Fruit fly (Drosophila melanogaster): ENCODE measurements around the gene comm3.
A peak's percentile ranks its signal among the peaks of the same experiment; 100 is the strongest.

The comm3 gene

DNA sequence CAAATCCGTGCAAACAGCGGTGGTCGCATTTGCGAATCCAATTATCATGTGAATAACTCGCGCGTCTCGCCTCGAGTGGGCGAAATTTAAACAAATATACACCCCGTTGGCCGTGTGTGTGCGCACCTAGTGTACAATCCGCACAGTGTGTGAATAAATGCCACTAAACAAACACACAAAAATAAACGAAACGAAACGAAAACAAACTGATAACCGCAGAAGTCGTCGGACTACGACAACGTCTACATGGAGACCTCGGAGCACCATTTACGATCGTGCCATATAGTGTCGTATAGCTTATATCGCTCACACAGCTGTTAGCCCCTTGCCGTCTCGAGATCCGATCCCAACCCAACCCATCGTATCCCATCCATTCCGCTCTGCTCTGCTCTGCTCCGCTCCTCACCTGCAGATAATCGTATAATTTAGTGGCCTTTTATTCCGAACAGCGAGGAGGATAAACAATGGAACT lies 81.0 kb downstream of the comm3 start (continued):
- TF ChIP-seq Oli (tag; optimal IDR thresholded peaks at IDR 0.05): peak; percentile 51
- peak in 1 of 2 experiments; percentile 63 for TF ChIP-seq Hr51 (GFP tag; optimal IDR thresholded peaks at IDR 0.05)
- no peak for TF ChIP-seq kay (GFP tag; optimal IDR thresholded peaks at IDR 0.05)
- peak; percentile 56 for TF ChIP-seq CG15514 (GFP tag; optimal IDR thresholded peaks at IDR 0.05)
- TF ChIP-seq eve (GFP tag; optimal IDR thresholded peaks at IDR 0.05): no peak
- no peak for TF ChIP-seq CG2129 (GFP tag; IDR thresholded peaks at IDR 0.05; ENCODE audit: partially characterized antibody)
- peak; percentile 70 for TF ChIP-seq CG4707 (GFP tag; optimal IDR thresholded peaks at IDR 0.05)
- TF ChIP-seq sna (GFP tag; IDR thresholded peaks at IDR 0.05; ENCODE audit: partially characterized antibody): no peak
- TF ChIP-seq trem (tag; optimal IDR thresholded peaks at IDR 0.05): no peak
- TF ChIP-seq ase (GFP tag; IDR thresholded peaks at IDR 0.05): peak; percentile 30; the same call in 1 of the 3 replicates
- TF ChIP-seq CG3995 (GFP tag; optimal IDR thresholded peaks at IDR 0.05): no peak
- TF ChIP-seq gem (tag; optimal IDR thresholded peaks at IDR 0.05): no peak
- TF ChIP-seq ac (GFP tag; optimal IDR thresholded peaks at IDR 0.05): peak; percentile 55
- TF ChIP-seq tup (GFP tag; optimal IDR thresholded peaks at IDR 0.05): no peak
- 0 out of 2 replicates have a peak, but pooled peaks have one; percentile 21 for TF ChIP-seq GATAe (GFP tag; conservative IDR thresholded peaks at IDR 0.05)
- peak; percentile 29 for TF ChIP-seq TFAM (GFP tag; optimal IDR thresholded peaks at IDR 0.05)
- TF ChIP-seq Nf-YB (GFP tag; optimal IDR thresholded peaks at IDR 0.05): no peak
- no peak for TF ChIP-seq Doc3 (GFP tag; IDR thresholded peaks at IDR 0.05; ENCODE audit: partially characterized antibody)
- peak; percentile 44; the same call in 1 of the 2 replicates for TF ChIP-seq ham (GFP tag; IDR thresholded peaks at IDR 0.05)
- no peak for TF ChIP-seq CG7839 (tag; optimal IDR thresholded peaks at IDR 0.05)
- TF ChIP-seq sqz (GFP tag; optimal IDR thresholded peaks at IDR 0.05): no peak
- no peak for TF ChIP-seq Six4 (GFP tag; optimal IDR thresholded peaks at IDR 0.05)
- TF ChIP-seq sd (tag; optimal IDR thresholded peaks at IDR 0.05): peak; percentile 79
- no peak for TF ChIP-seq Dref (GFP tag; IDR thresholded peaks at IDR 0.05)
- TF ChIP-seq emc (GFP tag; optimal IDR thresholded peaks at IDR 0.05): no peak
- TF ChIP-seq sob (GFP tag; IDR thresholded peaks at IDR 0.05): peak; percentile 64; the same call in 1 of the 2 replicates
- peak; percentile 92 for TF ChIP-seq Hey (tag; optimal IDR thresholded peaks at IDR 0.05)
- no peak for TF ChIP-seq HLH4C (GFP tag; IDR thresholded peaks at IDR 0.05; ENCODE audit: partially characterized antibody)
- peak; percentile 90 for TF ChIP-seq Fer1 (GFP tag; optimal IDR thresholded peaks at IDR 0.05)
- TF ChIP-seq schlank (tag; optimal IDR thresholded peaks at IDR 0.05): peak; percentile 82
- TF ChIP-seq HLH3B (GFP tag; IDR thresholded peaks at IDR 0.05): peak; percentile 49; the same call in 1 of the 2 replicates
- TF ChIP-seq CG5953 (GFP tag; IDR thresholded peaks at IDR 0.05): no peak
- TF ChIP-seq Max (GFP tag; optimal IDR thresholded peaks at IDR 0.05): no peak
- TF ChIP-seq fd96Cb (tag; optimal IDR thresholded peaks at IDR 0.05): no peak
- TF ChIP-seq dmrt11E (tag; optimal IDR thresholded peaks at IDR 0.05): peak; percentile 4
- peak; percentile 64 for TF ChIP-seq CG8924 (tag; optimal IDR thresholded peaks at IDR 0.05)
- no peak for TF ChIP-seq CG4730 (GFP tag; IDR thresholded peaks at IDR 0.05)
- peak; percentile 77 for TF ChIP-seq Atf6 (GFP tag; IDR thresholded peaks at IDR 0.05)
- TF ChIP-seq peb (GFP tag; IDR thresholded peaks at IDR 0.05): no peak; the same call in 1 of the 2 replicates
- peak; percentile 89 for TF ChIP-seq pfk (GFP tag; optimal IDR thresholded peaks at IDR 0.05)
- TF ChIP-seq CG14710 (tag; optimal IDR thresholded peaks at IDR 0.05): peak; percentile 29
- TF ChIP-seq chm (GFP tag; IDR thresholded peaks at IDR 0.05): peak; percentile 73
- TF ChIP-seq cad (GFP tag; optimal IDR thresholded peaks at IDR 0.05): no peak
- peak; percentile 62 for TF ChIP-seq ftz-f1 (GFP tag; optimal IDR thresholded peaks at IDR 0.05)
- no peak for TF ChIP-seq BEAF-32 (GFP tag; optimal IDR thresholded peaks at IDR 0.05)
- no peak for TF ChIP-seq abd-A (tag; optimal IDR thresholded peaks at IDR 0.05)
- TF ChIP-seq Sin3A (optimal IDR thresholded peaks at IDR 0.05): no peak
- no peak for TF ChIP-seq tap (tag; optimal IDR thresholded peaks at IDR 0.05)
- peak; percentile 35 for TF ChIP-seq pho (GFP tag; optimal IDR thresholded peaks at IDR 0.05)
- peak; percentile 88; the same call in 1 of the 2 replicates for TF ChIP-seq rib (GFP tag; IDR thresholded peaks at IDR 0.05)
